Worm (Caenorhabditis elegans) whole organism, midembryonic: ENCODE measurements around the gene pfn-2.

Source experiments
- T22C8.4 ChIP-seq: fragments of 200-800 bp; sonication (Bioruptor generic); IDR thresholded peaks from 2 replicates; pipeline ENCODE4 v1.3.6; 2022; ENCODE audit warnings: missing genetic modification characterization, missing compliant biosample characterization
- cog-1 ChIP-seq: sonication (generic microtip); optimal IDR thresholded peaks from 2 replicates; lab custom pipeline; 2016; ENCODE audit warnings: missing genetic modification characterization, missing compliant biosample characterization
- flt-1 ChIP-seq: fragments of 200-800 bp; sonication (Bioruptor generic); IDR thresholded peaks from 2 replicates; pipeline ENCODE4 v1.3.6; 2022; ENCODE audit warnings: missing genetic modification characterization, missing compliant biosample characterization
- klf-2 ChIP-seq: fragments of 200-800 bp; sonication (Bioruptor generic); conservative IDR thresholded peaks from 2 replicates; pipeline ENCODE4 v1.3.6; 2022; ENCODE audit warnings: missing genetic modification reagents, missing genetic modification characterization, missing compliant biosample characterization
- med-1 ChIP-seq: sonication (generic microtip); optimal IDR thresholded peaks from 2 replicates; lab custom pipeline; 2017; ENCODE audit warnings: missing genetic modification characterization, mild to moderate bottlenecking, missing compliant biosample characterization, antibody characterized with exemption, missing genetic modification reagents; ENCODE audit not compliant: insufficient read depth
- ref-1 ChIP-seq: fragments of 200-800 bp; sonication (Bioruptor generic); conservative IDR thresholded peaks from 2 replicates; pipeline ENCODE4 v1.3.6; 2022; ENCODE audit warnings: missing genetic modification reagents, missing genetic modification characterization, missing compliant biosample characterization
- tab-1 ChIP-seq: fragments of 200-800 bp; sonication (Bioruptor generic); IDR thresholded peaks from 2 replicates; pipeline ENCODE4 v1.3.6; 2022; ENCODE audit warnings: missing genetic modification characterization, missing compliant biosample characterization
- ztf-23 ChIP-seq: fragments of 200-800 bp; sonication (Bioruptor generic); IDR thresholded peaks from 2 replicates; pipeline ENCODE4 v1.3.6; 2022; ENCODE audit warnings: missing genetic modification reagents, missing genetic modification characterization, missing compliant biosample characterization
- ztf-29 ChIP-seq: fragments of 200-800 bp; sonication (Bioruptor generic); IDR thresholded peaks from 2 replicates; pipeline ENCODE4 v1.3.6; 2022; ENCODE audit warnings: missing genetic modification reagents, missing genetic modification characterization, missing compliant biosample characterization

Gene pfn-2

DNA sequence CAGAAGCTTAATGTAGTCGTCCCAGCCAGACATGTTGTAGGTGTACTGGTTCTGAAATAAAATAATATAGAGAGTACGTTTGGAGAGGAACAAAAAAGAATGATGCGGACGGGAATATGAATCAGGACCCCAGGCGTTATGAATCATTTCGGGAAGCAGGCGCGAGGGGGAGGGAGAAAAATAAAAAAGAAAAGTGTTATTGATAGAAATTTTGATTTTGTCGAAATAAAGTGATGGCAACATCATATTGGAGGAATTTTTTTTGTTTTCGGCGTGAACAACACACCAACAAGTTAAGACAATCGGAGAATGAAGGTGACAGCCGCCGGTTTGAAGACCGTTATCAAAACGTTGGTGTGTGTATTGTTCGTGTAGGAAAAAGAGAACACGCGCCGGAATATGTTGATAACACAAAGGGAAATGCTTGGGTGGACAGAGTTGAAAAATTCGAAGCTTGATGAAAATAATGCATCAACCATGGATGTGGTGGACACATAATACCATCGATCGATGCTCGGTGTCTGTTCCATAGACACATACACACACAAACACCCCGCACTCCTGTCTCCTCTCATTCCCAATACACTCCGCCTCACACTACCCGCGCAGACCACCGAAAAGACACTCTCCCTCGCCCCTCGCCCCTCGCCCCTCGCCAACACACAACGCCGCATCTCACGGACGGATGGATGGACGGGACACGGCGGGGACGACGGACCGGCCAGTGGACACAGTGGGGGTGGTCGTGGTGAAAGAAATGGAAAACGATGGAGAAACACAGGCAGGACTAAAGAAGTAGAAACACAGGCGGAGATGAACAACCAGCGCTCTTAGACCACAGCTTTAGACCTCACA lies at the start of gene pfn-2:
pfn-2 (minus strand) TSS at position 51 of the 855 bp plus-strand sequence.
- TF ChIP-seq tab-1 (GFP tag; lab: Robert Waterston, UW): no peak
- peak; percentile 72; the same call in 1 of the 2 replicates for TF ChIP-seq ztf-23 (GFP tag; lab: Robert Waterston, UW)
- no peak for TF ChIP-seq T22C8.4 (GFP tag; lab: Robert Waterston, UW)
- no peak for TF ChIP-seq cog-1
- no peak for TF ChIP-seq ztf-29 (GFP tag; lab: Robert Waterston, UW)
- TF ChIP-seq ref-1 (GFP tag; lab: Robert Waterston, UW): no peak
- 0 out of 2 replicates have a peak, but pooled peaks have one; percentile 9 for TF ChIP-seq klf-2 (GFP tag; lab: Robert Waterston, UW)
- TF ChIP-seq med-1 (GFP tag; lab: Kevin White, UChicago): no peak
- TF ChIP-seq flt-1 (GFP tag; lab: Robert Waterston, UW): peak; percentile 57; the same call in 1 of the 2 replicates

DNA sequence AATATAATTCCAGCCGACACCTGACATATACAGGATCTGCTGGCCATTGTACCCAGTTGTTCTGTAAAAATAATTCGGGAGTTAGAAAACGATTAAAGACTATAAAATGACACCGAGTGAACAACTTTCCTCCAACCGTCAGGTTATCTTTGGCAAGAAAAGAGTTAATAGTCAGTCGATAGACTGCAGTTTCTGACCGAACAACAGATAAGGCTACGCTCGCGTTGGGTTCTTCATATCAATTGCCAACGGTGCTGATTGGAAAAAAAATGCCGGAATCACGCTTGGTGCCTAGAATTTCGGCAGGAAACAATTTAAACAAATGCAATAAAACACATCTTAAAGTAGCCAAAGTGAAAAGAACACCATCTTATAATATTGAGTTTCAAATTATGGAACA lies 46.7 kb upstream of the pfn-2 start, which contains the start of gene scav-1:
scav-1 (minus strand) TSS at position 61 of the 400 bp plus-strand sequence.
- no peak for TF ChIP-seq ztf-29 (GFP tag; lab: Robert Waterston, UW)
- no peak for TF ChIP-seq med-1 (GFP tag; lab: Kevin White, UChicago)
- no peak for TF ChIP-seq ztf-23 (GFP tag; lab: Robert Waterston, UW)
- no peak for TF ChIP-seq tab-1 (GFP tag; lab: Robert Waterston, UW)
- TF ChIP-seq flt-1 (GFP tag; lab: Robert Waterston, UW): no peak
- no peak for TF ChIP-seq T22C8.4 (GFP tag; lab: Robert Waterston, UW)
- TF ChIP-seq ref-1 (GFP tag; lab: Robert Waterston, UW): no peak

DNA sequence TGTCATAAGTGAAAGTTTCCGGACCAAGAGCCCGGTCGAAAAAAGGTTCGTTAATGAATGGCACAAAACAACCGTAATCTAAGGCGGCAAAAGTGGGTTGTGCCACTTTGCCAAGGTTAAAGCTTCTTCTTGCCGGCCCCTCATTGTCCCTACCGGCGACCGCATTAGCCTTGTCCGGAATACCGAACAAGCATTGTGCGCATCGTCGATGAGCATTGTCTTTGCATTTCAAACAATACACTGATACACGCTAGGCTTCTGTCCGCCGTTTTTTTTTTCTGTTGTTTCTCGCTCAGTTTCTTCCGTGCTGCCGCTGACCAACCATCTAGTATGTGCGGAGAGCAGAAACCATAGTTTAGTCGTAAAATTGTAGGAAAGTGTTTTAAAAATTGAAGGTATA lies 43.4 kb upstream of the pfn-2 start, which contains the start of gene C03F11.2:
C03F11.2 (minus strand) TSS at position 101 of the 400 bp plus-strand sequence.
- no peak for TF ChIP-seq flt-1 (GFP tag; lab: Robert Waterston, UW)
- TF ChIP-seq ztf-29 (GFP tag; lab: Robert Waterston, UW): no peak
- no peak for TF ChIP-seq tab-1 (GFP tag; lab: Robert Waterston, UW)
- no peak for TF ChIP-seq ref-1 (GFP tag; lab: Robert Waterston, UW)
- no peak for TF ChIP-seq T22C8.4 (GFP tag; lab: Robert Waterston, UW)
- TF ChIP-seq med-1 (GFP tag; lab: Kevin White, UChicago): no peak
- TF ChIP-seq ztf-23 (GFP tag; lab: Robert Waterston, UW): no peak
- no peak for TF ChIP-seq cog-1
- no peak for TF ChIP-seq klf-2 (GFP tag; lab: Robert Waterston, UW)

DNA sequence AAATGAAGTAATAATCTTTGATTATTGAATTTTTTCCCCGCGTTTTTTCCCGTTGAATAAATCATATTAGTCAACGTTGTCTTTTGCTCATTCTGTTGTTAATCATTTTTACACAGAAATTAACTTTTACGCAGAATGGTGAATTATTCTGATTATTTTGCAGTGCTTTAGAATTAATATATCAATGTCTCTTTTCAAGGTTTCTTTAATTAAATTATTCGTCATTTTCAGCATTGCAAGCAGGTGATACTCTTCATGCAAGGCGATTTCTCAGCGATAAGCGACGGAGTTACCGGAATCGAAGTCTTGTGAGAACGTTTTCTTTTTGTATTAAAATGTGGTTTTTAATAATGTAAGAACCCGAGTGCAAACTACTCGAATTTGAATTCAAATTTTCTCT lies 33.8 kb upstream of the pfn-2 start:
- TF ChIP-seq klf-2 (GFP tag; lab: Robert Waterston, UW): no peak
- TF ChIP-seq tab-1 (GFP tag; lab: Robert Waterston, UW): no peak

DNA sequence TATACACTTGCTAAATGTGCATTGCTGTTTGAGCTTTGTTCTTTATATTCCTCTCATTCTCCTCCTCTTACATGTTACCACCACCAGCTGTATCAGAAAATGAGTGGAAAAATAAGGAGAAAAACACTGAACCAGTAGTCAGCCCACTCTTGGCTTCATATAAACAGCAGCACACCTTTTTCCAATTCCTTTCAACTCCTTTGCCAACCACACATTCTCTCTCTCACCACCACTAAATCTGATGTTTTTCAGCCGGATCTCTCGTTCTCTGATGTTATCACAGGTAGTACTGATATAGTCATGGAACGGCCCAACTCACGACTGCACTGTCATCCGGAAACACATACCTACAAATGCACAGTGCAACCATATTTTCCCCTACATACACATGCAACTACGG lies 32.7 kb upstream of the pfn-2 start, which contains the start of gene kcnl-3:
kcnl-3 (plus strand) TSS at position 301 of the 400 bp plus-strand sequence.
- TF ChIP-seq ref-1 (GFP tag; lab: Robert Waterston, UW) (no peak), ztf-23 (GFP tag; lab: Robert Waterston, UW) (no peak), ztf-29 (GFP tag; lab: Robert Waterston, UW) (no peak), cog-1 (no peak), flt-1 (GFP tag; lab: Robert Waterston, UW) (no peak), T22C8.4 (GFP tag; lab: Robert Waterston, UW) (no peak), tab-1 (GFP tag; lab: Robert Waterston, UW) (no peak), med-1 (GFP tag; lab: Kevin White, UChicago) (no peak), klf-2 (GFP tag; lab: Robert Waterston, UW) (no peak)

DNA sequence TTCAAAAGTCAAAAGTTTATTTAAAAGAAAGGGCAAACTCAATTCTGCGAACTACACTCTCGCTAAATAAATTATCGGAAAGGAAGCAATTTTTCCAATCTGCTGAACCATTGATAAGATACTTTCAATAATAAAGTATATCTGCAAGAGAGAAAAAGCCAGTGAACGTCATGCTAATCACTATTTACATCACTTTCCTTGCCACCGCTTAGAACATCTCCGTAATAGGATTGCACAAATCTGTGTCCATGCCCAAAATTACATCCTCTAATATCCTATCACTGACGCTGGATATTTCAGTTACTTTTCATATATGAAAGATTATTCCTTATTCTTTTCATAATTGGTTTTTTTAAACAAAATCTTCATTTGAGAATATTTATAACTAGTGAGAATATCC lies 28.9 kb upstream of the pfn-2 start:
- TF ChIP-seq ztf-29 (GFP tag; lab: Robert Waterston, UW) (no peak), T22C8.4 (GFP tag; lab: Robert Waterston, UW) (no peak), ref-1 (GFP tag; lab: Robert Waterston, UW) (no peak), ztf-23 (GFP tag; lab: Robert Waterston, UW) (no peak), flt-1 (GFP tag; lab: Robert Waterston, UW) (no peak), cog-1 (no peak), med-1 (GFP tag; lab: Kevin White, UChicago) (no peak), klf-2 (GFP tag; lab: Robert Waterston, UW) (no peak), tab-1 (GFP tag; lab: Robert Waterston, UW) (no peak)

DNA sequence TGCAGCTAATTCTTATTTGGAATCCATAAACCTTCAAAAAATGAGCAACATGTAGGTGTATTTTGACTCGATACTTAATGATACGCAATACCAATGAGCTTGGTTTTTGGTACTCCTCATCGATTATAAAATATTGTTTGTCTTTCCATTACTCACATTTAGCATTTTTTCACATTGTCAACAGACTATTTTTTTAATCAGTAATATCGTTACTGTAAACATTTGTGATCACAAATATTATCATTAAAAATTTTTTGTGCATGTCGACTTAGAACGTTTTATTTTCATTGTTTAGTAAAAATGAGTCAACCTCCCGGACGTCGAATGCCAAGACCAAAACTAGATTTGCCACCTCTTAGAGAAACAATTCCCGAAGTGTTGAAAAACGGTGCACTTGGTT lies 23.4 kb upstream of the pfn-2 start, which contains the start of gene sek-5:
sek-5 (plus strand) TSS at position 301 of the 400 bp plus-strand sequence.
- TF ChIP-seq cog-1 (no peak), ztf-29 (GFP tag; lab: Robert Waterston, UW) (no peak), tab-1 (GFP tag; lab: Robert Waterston, UW) (no peak), ztf-23 (GFP tag; lab: Robert Waterston, UW) (no peak), med-1 (GFP tag; lab: Kevin White, UChicago) (no peak), klf-2 (GFP tag; lab: Robert Waterston, UW) (no peak), T22C8.4 (GFP tag; lab: Robert Waterston, UW) (no peak), ref-1 (GFP tag; lab: Robert Waterston, UW) (no peak), flt-1 (GFP tag; lab: Robert Waterston, UW) (no peak)

DNA sequence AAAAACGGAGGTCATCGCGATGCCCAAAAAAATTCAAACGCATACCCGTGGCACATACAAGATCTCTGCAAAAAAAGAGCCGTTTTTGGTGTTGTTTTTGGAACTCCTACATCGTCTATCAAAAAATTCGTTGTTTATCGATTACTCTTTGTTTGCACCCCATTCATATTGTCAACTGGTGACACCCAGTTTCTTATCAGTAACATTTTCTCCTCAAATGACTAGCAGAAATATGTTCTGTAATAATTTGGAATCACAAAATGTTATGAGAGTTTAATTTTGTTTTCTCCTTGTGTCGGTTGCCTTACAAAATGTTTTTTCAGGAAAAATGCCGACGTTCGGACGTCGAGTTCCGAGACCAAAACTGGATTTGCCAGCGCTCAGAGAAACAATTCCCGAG lies 20.9 kb upstream of the pfn-2 start, which contains the start of gene sek-4:
sek-4 (plus strand) TSS at position 318 of the 400 bp plus-strand sequence.
- no peak for TF ChIP-seq cog-1
- TF ChIP-seq flt-1 (GFP tag; lab: Robert Waterston, UW): no peak
- no peak for TF ChIP-seq ref-1 (GFP tag; lab: Robert Waterston, UW)
- no peak for TF ChIP-seq ztf-29 (GFP tag; lab: Robert Waterston, UW)
- no peak for TF ChIP-seq klf-2 (GFP tag; lab: Robert Waterston, UW)
- TF ChIP-seq ztf-23 (GFP tag; lab: Robert Waterston, UW): no peak
- no peak for TF ChIP-seq med-1 (GFP tag; lab: Kevin White, UChicago)
- no peak for TF ChIP-seq T22C8.4 (GFP tag; lab: Robert Waterston, UW)
- TF ChIP-seq tab-1 (GFP tag; lab: Robert Waterston, UW): no peak
